Worm (Caenorhabditis elegans): ENCODE data around the gene crp-1.

ce11 chrV:10460685-10461084 lies 17.7 kb upstream of the crp-1 start:
- no peak for TF ChIP-seq egl-27 (tag; optimal IDR thresholded peaks at IDR 0.05)
- no peak for TF ChIP-seq snpc-4 (tag; optimal IDR thresholded peaks at IDR 0.05)
- peak; percentile 2 for TF ChIP-seq fos-1 (tag; optimal IDR thresholded peaks at IDR 0.05)
- TF ChIP-seq ZK546.5 (tag; optimal IDR thresholded peaks at IDR 0.05), result no peak
- TF ChIP-seq elt-1 (tag; optimal IDR thresholded peaks at IDR 0.05), result no peak
- no peak for TF ChIP-seq skn-1 (tag; optimal IDR thresholded peaks at IDR 0.05)
- TF ChIP-seq unc-62 (GFP tag; optimal IDR thresholded peaks at IDR 0.05), result no peak
- no peak for TF ChIP-seq nhr-23 (tag; optimal IDR thresholded peaks at IDR 0.05)

All from whole organism, L2 larva.